Fruit fly (Drosophila melanogaster): Measurements from ENCODE around the gene Mnat9.

Gene Mnat9

dm6 chr3R:31566738-31567137 is 49.2 kb downstream of the Mnat9 start (continued):
- TF ChIP-seq CoRest (tag; optimal IDR thresholded peaks at IDR 0.05) = peak; percentile 61
- peak; percentile 44 for TF ChIP-seq CG10267 (tag; optimal IDR thresholded peaks at IDR 0.05)
- TF ChIP-seq CG10959 (GFP tag; IDR thresholded peaks at IDR 0.05) = peak; percentile 69
- TF ChIP-seq Dll (GFP tag; IDR thresholded peaks at IDR 0.05; ENCODE audit: partially characterized antibody) = no peak
- peak in 1 of 2 experiments; percentile 10 for TF ChIP-seq Pdp1 (GFP tag; optimal IDR thresholded peaks at IDR 0.05)
- peak; percentile 40 for TF ChIP-seq Hr3 (GFP tag; optimal IDR thresholded peaks at IDR 0.05)
- TF ChIP-seq bsh (GFP tag; optimal IDR thresholded peaks at IDR 0.05) = peak; percentile 59 to 74
- TF ChIP-seq CG15601 (tag; optimal IDR thresholded peaks at IDR 0.05) = peak; percentile 61
- peak; percentile 10; the same call in 1 of the 3 replicates for TF ChIP-seq CG7357 (GFP tag; IDR thresholded peaks at IDR 0.05)
- TF ChIP-seq CG2712 (tag; optimal IDR thresholded peaks at IDR 0.05) = peak; percentile 80
- TF ChIP-seq H2.0 (GFP tag; IDR thresholded peaks at IDR 0.05) = 0 out of 2 replicates have a peak, but pooled peaks have one; percentile 30
- TF ChIP-seq chinmo (GFP tag; IDR thresholded peaks at IDR 0.05; ENCODE audit: partially characterized antibody) = 0 out of 4 replicates have a peak, but pooled peaks have one; percentile 15
- no peak for TF ChIP-seq bbx (GFP tag; IDR thresholded peaks at IDR 0.05; ENCODE audit: partially characterized antibody)
- no peak for TF ChIP-seq Hmx (GFP tag; optimal IDR thresholded peaks at IDR 0.05)
- TF ChIP-seq CG14014 (GFP tag; IDR thresholded peaks at IDR 0.05) = peak; percentile 27; the same call in 1 of the 2 replicates
- no peak for TF ChIP-seq h (optimal IDR thresholded peaks at IDR 0.05)
- TF ChIP-seq nerfin-1 (tag; optimal IDR thresholded peaks at IDR 0.05) = peak; percentile 28
- TF ChIP-seq Hsf (GFP tag; optimal IDR thresholded peaks at IDR 0.05) = peak; percentile 16
- TF ChIP-seq pnt (GFP tag; optimal IDR thresholded peaks at IDR 0.05) = peak; percentile 49
- 0 out of 2 replicates have a peak, but pooled peaks have one; percentile 40 for TF ChIP-seq CG4360 (GFP tag; IDR thresholded peaks at IDR 0.05)
- peak; percentile 54; the same call in 1 of the 2 replicates for TF ChIP-seq CG14441 (GFP tag; IDR thresholded peaks at IDR 0.05)
- peak; percentile 31 for TF ChIP-seq tap (tag; optimal IDR thresholded peaks at IDR 0.05)
- TF ChIP-seq aop (GFP tag; IDR thresholded peaks at IDR 0.05) = no peak
- TF ChIP-seq D (optimal IDR thresholded peaks at IDR 0.05) = no peak
- peak; percentile 62 for TF ChIP-seq D (GFP tag; optimal IDR thresholded peaks at IDR 0.05)
- no peak for TF ChIP-seq prd (optimal IDR thresholded peaks at IDR 0.05)
- peak; percentile 76; the same call in 1 of the 3 replicates for TF ChIP-seq prd (GFP tag; IDR thresholded peaks at IDR 0.05)
- TF ChIP-seq Spps (tag; optimal IDR thresholded peaks at IDR 0.05) = peak; percentile 32
- no peak for TF ChIP-seq CG8944 (GFP tag; optimal IDR thresholded peaks at IDR 0.05)
- TF ChIP-seq vvl (GFP tag; IDR thresholded peaks at IDR 0.05) = peak; percentile 79
- TF ChIP-seq CG4424 (GFP tag; optimal IDR thresholded peaks at IDR 0.05) = peak; percentile 14
- peak; percentile 52 for TF ChIP-seq Sox102F (GFP tag; optimal IDR thresholded peaks at IDR 0.05)
- TF ChIP-seq dmrt11E (tag; optimal IDR thresholded peaks at IDR 0.05) = peak; percentile 67
- TF ChIP-seq Awh (GFP tag; IDR thresholded peaks at IDR 0.05) = peak; percentile 70
- no peak for TF ChIP-seq CG8281 (tag; optimal IDR thresholded peaks at IDR 0.05)
- peak; percentile 77 for TF ChIP-seq zfh1 (GFP tag; IDR thresholded peaks at IDR 0.05)
- peak; percentile 27 for TF ChIP-seq CG4707 (GFP tag; optimal IDR thresholded peaks at IDR 0.05)
- TF ChIP-seq CG1603 (tag; optimal IDR thresholded peaks at IDR 0.05) = peak; percentile 67
- TF ChIP-seq croc (GFP tag; conservative IDR thresholded peaks at IDR 0.05) = peak; percentile 68
- TF ChIP-seq kni (GFP tag; optimal IDR thresholded peaks at IDR 0.05) = no peak
- peak; percentile 63 for TF ChIP-seq CG14667 (GFP tag; IDR thresholded peaks at IDR 0.05)
- peak; percentile 78; the same call in 2 of the 3 replicates for TF ChIP-seq otp (GFP tag; IDR thresholded peaks at IDR 0.05)
- TF ChIP-seq Six4 (GFP tag; optimal IDR thresholded peaks at IDR 0.05) = peak; percentile 17
- no peak for TF ChIP-seq tio (GFP tag; optimal IDR thresholded peaks at IDR 0.05)
- TF ChIP-seq Xrp1 (GFP tag; IDR thresholded peaks at IDR 0.05) = peak; percentile 84
- TF ChIP-seq Trl (optimal IDR thresholded peaks at IDR 0.05) = no peak
- TF ChIP-seq Trl (GFP tag; optimal IDR thresholded peaks at IDR 0.05) = peak; percentile 15
- TF ChIP-seq Ssrp (tag; optimal IDR thresholded peaks at IDR 0.05) = peak; percentile 60
- no peak for TF ChIP-seq ac (GFP tag; optimal IDR thresholded peaks at IDR 0.05)
- peak; percentile 51; the same call in 1 of the 2 replicates for TF ChIP-seq CG32767 (GFP tag; IDR thresholded peaks at IDR 0.05)
- TF ChIP-seq Gsc (GFP tag; IDR thresholded peaks at IDR 0.05) = peak; percentile 44; the same call in 1 of the 2 replicates
- peak; percentile 70 for TF ChIP-seq row (GFP tag; IDR thresholded peaks at IDR 0.05)

Data from whole organism, embryonic.